Fruit fly (Drosophila melanogaster) whole organism, embryonic: ENCODE data around the gene Ythdc1.

Source experiments
- Ada2b ChIP-seq: fragments of 200-800 bp; sonication (Bioruptor generic); IDR thresholded peaks from 2 replicates; pipeline ENCODE4 v1.3.6; 2022; ENCODE audit warnings: missing biosample characterization, missing genetic modification characterization
- CG11085 ChIP-seq: fragments of 200-800 bp; sonication (Bioruptor generic); IDR thresholded peaks from 2 replicates; pipeline ENCODE4 v1.3.6; 2022; ENCODE audit warnings: missing biosample characterization, missing genetic modification characterization
- CG11398 ChIP-seq: fragments of 200-800 bp; sonication (Bioruptor generic); optimal IDR thresholded peaks from 2 replicates; lab custom pipeline; 2016; ENCODE audit warnings: missing biosample characterization, missing genetic modification characterization
- CG11696 ChIP-seq: fragments of 200-800 bp; sonication (Bioruptor generic); IDR thresholded peaks from 2 replicates; pipeline ENCODE4 v1.3.6; 2022; ENCODE audit warnings: missing biosample characterization, missing genetic modification characterization
- CG12071 ChIP-seq: fragments of 200-800 bp; sonication (Bioruptor generic); optimal IDR thresholded peaks from 3 replicates; lab custom pipeline; 2018; ENCODE audit warnings: missing biosample characterization, mild to moderate bottlenecking, missing genetic modification characterization
- CG12104 ChIP-seq: fragments of 200-800 bp; sonication (Bioruptor generic); optimal IDR thresholded peaks from 3 replicates; lab custom pipeline; 2016; ENCODE audit warnings: missing biosample characterization, missing genetic modification characterization
- CG12155 ChIP-seq: fragments of 200-800 bp; sonication (Bioruptor generic); optimal IDR thresholded peaks from 3 replicates; lab custom pipeline; 2016; ENCODE audit warnings: missing biosample characterization, missing genetic modification characterization
- CG13424 ChIP-seq: fragments of 200-800 bp; sonication (Bioruptor generic); optimal IDR thresholded peaks from 2 replicates; lab custom pipeline; 2019; ENCODE audit warnings: missing biosample characterization, mild to moderate bottlenecking, missing genetic modification characterization, moderate library complexity
- CG15011 ChIP-seq: fragments of 200-800 bp; sonication (Bioruptor generic); optimal IDR thresholded peaks from 3 replicates; lab custom pipeline; 2018; ENCODE audit warnings: missing biosample characterization, mild to moderate bottlenecking, missing genetic modification characterization
- CG1602 ChIP-seq: fragments of 200-800 bp; sonication (Bioruptor generic); optimal IDR thresholded peaks from 3 replicates; lab custom pipeline; 2016; ENCODE audit warnings: missing biosample characterization, missing genetic modification characterization
- CG17829 ChIP-seq: fragments of 200-800 bp; optimal IDR thresholded peaks from 2 replicates; lab custom pipeline; 2019; ENCODE audit warnings: missing biosample characterization, mild to moderate bottlenecking, missing genetic modification characterization, moderate library complexity
- CG18619 ChIP-seq: fragments of 200-800 bp; sonication (Bioruptor generic); optimal IDR thresholded peaks from 3 replicates; lab custom pipeline; 2017; ENCODE audit warnings: missing biosample characterization, mild to moderate bottlenecking, missing genetic modification characterization
- CG2889 ChIP-seq: fragments of 200-800 bp; sonication (Bioruptor generic); IDR thresholded peaks from 3 replicates; pipeline ENCODE4 v1.3.6; 2022; ENCODE audit warnings: missing biosample characterization, missing genetic modification characterization
- CG31224 ChIP-seq: fragments of 200-800 bp; sonication (Bioruptor generic); IDR thresholded peaks from 2 replicates; pipeline ENCODE4 v1.3.6; 2022; ENCODE audit warnings: missing biosample characterization, missing genetic modification characterization
- CG32772 ChIP-seq: fragments of 200-800 bp; sonication (Bioruptor generic); IDR thresholded peaks from 2 replicates; pipeline ENCODE4 v1.3.6; 2022; ENCODE audit warnings: missing biosample characterization, missing genetic modification characterization
- CG3281 ChIP-seq: fragments of 200-800 bp; sonication (Bioruptor generic); optimal IDR thresholded peaks from 3 replicates; lab custom pipeline; 2017; ENCODE audit warnings: missing biosample characterization, mild to moderate bottlenecking, missing genetic modification characterization
- CG3726 ChIP-seq: fragments of 200-800 bp; sonication (Bioruptor generic); IDR thresholded peaks from 3 replicates; pipeline ENCODE4, ENCODE4 v1.3.6; 2022; ENCODE audit warnings: missing biosample characterization, missing genetic modification characterization
- CG7357 ChIP-seq: fragments of 200-800 bp; sonication (Bioruptor generic); IDR thresholded peaks from 3 replicates; pipeline ENCODE4 v1.3.6; 2022; ENCODE audit warnings: missing biosample characterization, missing genetic modification characterization
- CG7745 ChIP-seq: fragments of 200-800 bp; sonication (Bioruptor generic); optimal IDR thresholded peaks from 2 replicates; lab custom pipeline; 2018; ENCODE audit warnings: missing biosample characterization, mild to moderate bottlenecking, missing genetic modification characterization, moderate library complexity
- CG7963 ChIP-seq: fragments of 200-800 bp; sonication (Bioruptor generic); IDR thresholded peaks from 3 replicates; pipeline ENCODE4 v1.3.6; 2022; ENCODE audit warnings: missing biosample characterization, missing genetic modification characterization; ENCODE audit not compliant: partially characterized antibody
- CG9609 ChIP-seq: fragments of 200-800 bp; sonication (Bioruptor generic); optimal IDR thresholded peaks from 3 replicates; lab custom pipeline; 2016; ENCODE audit warnings: missing biosample characterization, missing genetic modification characterization
- Doc3 ChIP-seq: fragments of 200-800 bp; sonication (Bioruptor generic); IDR thresholded peaks from 3 replicates; pipeline ENCODE4 v1.3.6; 2022; ENCODE audit warnings: missing biosample characterization, missing genetic modification characterization; ENCODE audit not compliant: partially characterized antibody
- Drgx ChIP-seq: fragments of 200-800 bp; sonication (Bioruptor generic); IDR thresholded peaks from 2 replicates; pipeline ENCODE4 v1.3.6; 2022; ENCODE audit warnings: missing biosample characterization, missing genetic modification characterization
- Ets65A ChIP-seq: fragments of 200-800 bp; sonication (Bioruptor generic); peaks from one replicate; lab custom pipeline; 2016; ENCODE audit warnings: missing biosample characterization, missing genetic modification characterization
- HLH4C ChIP-seq: fragments of 200-800 bp; sonication (Bioruptor generic); IDR thresholded peaks from 3 replicates; pipeline ENCODE4 v1.3.6; 2022; ENCODE audit warnings: missing biosample characterization, missing genetic modification characterization; ENCODE audit not compliant: partially characterized antibody
- MTF-1 ChIP-seq: fragments of 200-800 bp; sonication (Bioruptor generic); optimal IDR thresholded peaks from 2 replicates; lab custom pipeline; 2018; ENCODE audit warnings: missing biosample characterization, mild to moderate bottlenecking, missing genetic modification characterization, borderline replicate concordance
- PHDP ChIP-seq: fragments of 200-800 bp; sonication (Bioruptor generic); optimal IDR thresholded peaks from 3 replicates; lab custom pipeline; 2018; ENCODE audit warnings: missing biosample characterization, mild to moderate bottlenecking, missing genetic modification characterization, moderate library complexity
- Poxn ChIP-seq: fragments of 200-800 bp; sonication (Bioruptor generic); IDR thresholded peaks from 2 replicates; pipeline ENCODE4 v1.3.6; 2022; ENCODE audit warnings: missing biosample characterization, missing genetic modification characterization
- Scr ChIP-seq: fragments of 200-800 bp; sonication (Bioruptor generic); IDR thresholded peaks from 2 replicates; pipeline ENCODE4 v1.3.6; 2022; ENCODE audit warnings: missing biosample characterization, missing genetic modification characterization; ENCODE audit not compliant: partially characterized antibody
- ab ChIP-seq: fragments of 200-800 bp; sonication (Bioruptor generic); optimal IDR thresholded peaks from 2 replicates; lab custom pipeline; 2016; ENCODE audit warnings: missing biosample characterization, missing genetic modification characterization
- ac ChIP-seq: fragments of 200-800 bp; sonication (Bioruptor generic); optimal IDR thresholded peaks from 3 replicates; lab custom pipeline; 2017; ENCODE audit warnings: missing biosample characterization, mild to moderate bottlenecking, missing genetic modification characterization
- al ChIP-seq: fragments of 200-800 bp; sonication (Bioruptor generic); IDR thresholded peaks from 2 replicates; pipeline ENCODE4 v1.3.6; 2022; ENCODE audit warnings: missing biosample characterization, missing genetic modification characterization
- bowl ChIP-seq: fragments of 200-800 bp; sonication (Bioruptor generic); IDR thresholded peaks from 2 replicates; pipeline ENCODE4 v1.3.6; 2022; ENCODE audit warnings: missing biosample characterization, missing genetic modification characterization
- crc ChIP-seq: fragments of 200-800 bp; sonication (Bioruptor generic); optimal IDR thresholded peaks from 2 replicates; lab custom pipeline; 2016; ENCODE audit warnings: missing biosample characterization, missing genetic modification characterization
- esg ChIP-seq: fragments of 200-800 bp; sonication (Bioruptor generic); conservative IDR thresholded peaks from 2 replicates; pipeline ENCODE4 v1.3.6; 2022; ENCODE audit warnings: missing biosample characterization, missing genetic modification characterization
- gcm ChIP-seq: fragments of 200-800 bp; sonication (Bioruptor generic); optimal IDR thresholded peaks from 2 replicates; lab custom pipeline; 2019; ENCODE audit warnings: missing biosample characterization, mild to moderate bottlenecking, missing genetic modification characterization, moderate library complexity
- hkb ChIP-seq, 2 experiments: fragments of 200-800 bp in 1 of 2; fragments of >200 bp in 1 of 2; sonication (Bioruptor generic) in 1 of 2; IDR thresholded peaks in 1 of 2; optimal IDR thresholded peaks in 1 of 2; 2 replicates each; pipeline versions ENCODE4 v1.3.6 to Lab custom; 2017 to 2022; ENCODE audit warnings: missing biosample characterization in 1 of 2, missing genetic modification characterization in 1 of 2
- ken ChIP-seq: fragments of 200-800 bp; sonication (Bioruptor generic); IDR thresholded peaks from 3 replicates; pipeline ENCODE4 v1.3.6; 2022; ENCODE audit warnings: missing biosample characterization, missing genetic modification characterization
- kni ChIP-seq: fragments of 200-800 bp; sonication (Bioruptor generic); optimal IDR thresholded peaks from 3 replicates; lab custom pipeline; 2017; ENCODE audit warnings: mild to moderate bottlenecking, missing biosample characterization, missing genetic modification reagents, missing genetic modification characterization
- mld ChIP-seq: fragments of 200-800 bp; sonication (Bioruptor generic); IDR thresholded peaks from 3 replicates; pipeline ENCODE4 v1.3.6; 2022; ENCODE audit warnings: missing biosample characterization, missing genetic modification characterization; ENCODE audit not compliant: partially characterized antibody
- pan ChIP-seq, 4 experiments: fragments of >200 bp in 3 of 4; fragments of 200-800 bp in 1 of 4; sonication (Bioruptor generic) in 1 of 4; optimal IDR thresholded peaks in 3 of 4; IDR thresholded peaks in 1 of 4; 2 replicates each; pipeline versions ENCODE4 v1.3.6 to Lab custom; 2017 to 2022; ENCODE audit warnings: missing biosample characterization in 2 of 4, missing genetic modification characterization in 2 of 4, mixed read lengths in 1 of 4
- ranshi ChIP-seq: fragments of 200-800 bp; sonication (Bioruptor generic); IDR thresholded peaks from 2 replicates; pipeline ENCODE4 v1.3.6; 2022; ENCODE audit warnings: missing biosample characterization, missing genetic modification characterization
- ro ChIP-seq: fragments of 200-800 bp; sonication (Bioruptor generic); IDR thresholded peaks from 2 replicates; pipeline ENCODE4 v1.3.6; 2022; ENCODE audit warnings: missing biosample characterization, missing genetic modification characterization
- stc ChIP-seq: fragments of 200-800 bp; sonication (Bioruptor generic); IDR thresholded peaks from 2 replicates; pipeline ENCODE4 v1.3.6; 2022; ENCODE audit warnings: missing biosample characterization, missing genetic modification characterization
- tio ChIP-seq: fragments of 200-800 bp; sonication (Bioruptor generic); optimal IDR thresholded peaks from 2 replicates; lab custom pipeline; 2017; ENCODE audit warnings: missing biosample characterization, missing genetic modification characterization, inconsistent platforms
- toy ChIP-seq: fragments of 200-800 bp; sonication (Bioruptor generic); IDR thresholded peaks from 2 replicates; pipeline ENCODE4 v1.3.6; 2022; ENCODE audit warnings: missing biosample characterization, missing genetic modification characterization
- ttk ChIP-seq: fragments of 200-800 bp; sonication (Bioruptor generic); IDR thresholded peaks from 2 replicates; pipeline ENCODE4 v2.1.2; 2022; ENCODE audit warnings: missing biosample characterization, missing genetic modification characterization
- unpg ChIP-seq: fragments of 200-800 bp; sonication (Bioruptor generic); optimal IDR thresholded peaks from 3 replicates; lab custom pipeline; 2018; ENCODE audit warnings: missing biosample characterization, mild to moderate bottlenecking, missing genetic modification characterization, moderate library complexity

Gene Ythdc1

DNA sequence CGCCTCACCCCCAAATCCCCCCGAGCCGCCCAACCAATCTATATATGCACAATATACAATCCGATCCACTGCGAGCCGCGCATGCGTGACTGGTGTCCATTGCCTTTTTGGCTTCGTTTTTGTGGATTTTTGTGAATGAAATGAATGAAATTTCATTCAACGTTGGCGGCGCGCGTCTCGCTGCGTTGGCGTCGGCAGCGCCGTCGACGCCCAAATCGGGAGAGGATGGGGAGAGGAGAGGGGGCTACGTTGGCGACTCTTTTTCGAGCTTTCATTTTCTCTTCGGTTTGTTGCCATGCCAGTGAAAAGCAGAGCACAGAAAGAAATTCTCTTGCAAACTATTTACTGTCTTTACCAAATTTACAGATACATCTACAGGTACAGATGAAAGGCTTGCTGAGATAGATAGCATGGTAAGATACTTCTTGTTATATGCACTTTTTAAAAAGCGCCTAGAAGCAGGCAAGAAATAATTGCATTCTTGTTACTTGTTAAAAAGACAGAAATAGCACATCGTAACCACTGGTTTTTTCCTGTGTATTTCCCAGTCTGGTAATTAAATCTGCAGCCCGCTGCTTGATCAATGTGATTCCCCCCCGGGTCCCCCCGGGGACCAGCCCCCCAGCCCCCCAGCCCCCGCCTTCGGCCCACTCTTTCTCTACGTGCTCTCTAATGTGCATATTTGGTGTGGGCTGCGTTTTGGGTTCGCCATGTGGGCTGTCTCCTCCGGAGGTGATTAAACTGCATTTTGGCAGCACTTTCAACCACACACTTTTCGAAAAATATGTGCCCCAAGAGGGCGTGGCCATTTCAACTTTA lies 6.5 kb upstream of the Ythdc1 start (continued):
- peak; percentile 78 for TF ChIP-seq kni (GFP tag; lab: Kevin White, UChicago)
- peak; percentile 14 for TF ChIP-seq gcm (GFP tag; lab: Kevin White, UChicago)
- peak; percentile 39 for TF ChIP-seq unpg (GFP tag; lab: Kevin White, UChicago)
- no peak for TF ChIP-seq HLH4C (GFP tag; lab: Robert Waterston, UW)
- TF ChIP-seq CG17829 (tag; lab: Kevin White, UChicago): peak; percentile 47
- peak; percentile 10; the same call in 1 of the 2 replicates for TF ChIP-seq Scr (GFP tag; lab: Robert Waterston, UW)
- TF ChIP-seq PHDP: peak; percentile 36
- TF ChIP-seq CG31224: no peak
- no peak for TF ChIP-seq hkb (optimal IDR thresholded peaks at IDR 0.05; lab: Kevin White, UChicago)
- TF ChIP-seq hkb (GFP tag; IDR thresholded peaks at IDR 0.05; lab: Robert Waterston, UW): no peak
- TF ChIP-seq Poxn: no peak
- no peak for TF ChIP-seq tio (GFP tag; lab: Kevin White, UChicago)
- no peak for TF ChIP-seq ro (GFP tag; lab: Robert Waterston, UW)
- no peak for TF ChIP-seq al (GFP tag; lab: Robert Waterston, UW)
- peak; percentile 22; the same call in 1 of the 2 replicates for TF ChIP-seq stc (GFP tag; lab: Robert Waterston, UW)
- TF ChIP-seq CG13424 (tag; lab: Kevin White, UChicago): peak; percentile 62
- no peak for TF ChIP-seq CG9609 (GFP tag; lab: Kevin White, UChicago)
- TF ChIP-seq bowl: no peak
- TF ChIP-seq Ets65A (GFP tag; lab: Kevin White, UChicago): peak; percentile 85
- TF ChIP-seq ac (GFP tag; lab: Kevin White, UChicago): no peak
- TF ChIP-seq CG7745 (tag; lab: Kevin White, UChicago): no peak
- no peak for TF ChIP-seq CG32772
- no peak for TF ChIP-seq Doc3 (GFP tag; lab: Robert Waterston, UW)
- no peak for TF ChIP-seq CG11085 (GFP tag; lab: Robert Waterston, UW)
- TF ChIP-seq CG7357 (GFP tag; lab: Robert Waterston, UW): no peak
- TF ChIP-seq Drgx (GFP tag; lab: Robert Waterston, UW): peak; percentile 76
- peak; percentile 38 for TF ChIP-seq esg (GFP tag; lab: Robert Waterston, UW)
- no peak for TF ChIP-seq MTF-1 (GFP tag; lab: Kevin White, UChicago)
- TF ChIP-seq toy (GFP tag; lab: Robert Waterston, UW): no peak
- no peak for TF ChIP-seq ab (GFP tag; lab: Kevin White, UChicago)
- no peak for TF ChIP-seq crc (GFP tag; lab: Kevin White, UChicago)
- no peak for TF ChIP-seq CG18619 (GFP tag; lab: Kevin White, UChicago)
- no peak for TF ChIP-seq CG3726 (GFP tag; lab: Robert Waterston, UW)
- TF ChIP-seq CG7963: no peak
- no peak for TF ChIP-seq Ada2b
- TF ChIP-seq CG12071 (GFP tag; lab: Kevin White, UChicago): peak; percentile 27
- 0 out of 3 replicates have a peak, but pooled peaks have one; percentile 38 for TF ChIP-seq ken (GFP tag; lab: Robert Waterston, UW)
- TF ChIP-seq ttk (GFP tag; lab: Robert Waterston, UW): peak; percentile 50
- TF ChIP-seq CG11398 (GFP tag; lab: Kevin White, UChicago): no peak
- 0 out of 2 replicates have a peak, but pooled peaks have one; percentile 32 for TF ChIP-seq ranshi (GFP tag; lab: Robert Waterston, UW)
- TF ChIP-seq CG12104 (GFP tag; lab: Kevin White, UChicago): no peak
- TF ChIP-seq mld (GFP tag; lab: Robert Waterston, UW): no peak
- TF ChIP-seq CG2889 (GFP tag; lab: Robert Waterston, UW): no peak
- no peak for TF ChIP-seq pan (optimal IDR thresholded peaks at IDR 0.05; lab: Kevin White, UChicago)
- TF ChIP-seq pan (GFP tag; optimal IDR thresholded peaks at IDR 0.05 in 1 of 2, IDR thresholded peaks at IDR 0.05 in 1 of 2): peak; percentile 39 to 40
- TF ChIP-seq CG15011 (GFP tag; lab: Kevin White, UChicago): no peak
- TF ChIP-seq CG1602 (GFP tag; lab: Kevin White, UChicago): peak; percentile 9
- no peak for TF ChIP-seq CG3281
- TF ChIP-seq CG11696: no peak
- TF ChIP-seq CG12155 (GFP tag; lab: Kevin White, UChicago): no peak
